Worm (Caenorhabditis elegans): ENCODE data around the gene F47B7.3.

The F47B7.3 gene

ce11 chrX:3793389-3793788 is 29.2 kb upstream of the F47B7.3 start:
- TF ChIP-seq crh-2 (tag; optimal IDR thresholded peaks at IDR 0.05) (no peak), lin-39 (tag; optimal IDR thresholded peaks at IDR 0.05) (no peak), sma-3 (GFP tag; optimal IDR thresholded peaks at IDR 0.05) (peak; percentile 37), fos-1 (tag; optimal IDR thresholded peaks at IDR 0.05) (peak; percentile 14)

- no peak for TF ChIP-seq elt-1 (tag; optimal IDR thresholded peaks at IDR 0.05)
- no peak for TF ChIP-seq sma-3 (GFP tag; optimal IDR thresholded peaks at IDR 0.05)
- TF ChIP-seq unc-55 (GFP tag; optimal IDR thresholded peaks at IDR 0.05) = no peak
- TF ChIP-seq dmd-4 (tag; optimal IDR thresholded peaks at IDR 0.05) = no peak
- TF ChIP-seq lin-39 (tag; optimal IDR thresholded peaks at IDR 0.05) = no peak
- TF ChIP-seq nhr-23 (tag; optimal IDR thresholded peaks at IDR 0.05) = no peak
- TF ChIP-seq Y55F3AM.14 (GFP tag; optimal IDR thresholded peaks at IDR 0.05) = no peak
- no peak for TF ChIP-seq nhr-77 (tag; optimal IDR thresholded peaks at IDR 0.05)
- TF ChIP-seq skn-1 (tag; optimal IDR thresholded peaks at IDR 0.05) = no peak
- TF ChIP-seq ztf-11 (tag; optimal IDR thresholded peaks at IDR 0.05) = no peak
- no peak for TF ChIP-seq F13H6.1 (tag; optimal IDR thresholded peaks at IDR 0.05)
- TF ChIP-seq mdl-1 (tag; optimal IDR thresholded peaks at IDR 0.05) = no peak
- TF ChIP-seq nhr-12 (tag; optimal IDR thresholded peaks at IDR 0.05) = no peak
- no peak for TF ChIP-seq nhr-129 (tag; optimal IDR thresholded peaks at IDR 0.05)
- TF ChIP-seq zag-1 (tag; optimal IDR thresholded peaks at IDR 0.05) = no peak
- TF ChIP-seq nhr-25 (tag; optimal IDR thresholded peaks at IDR 0.05) = no peak
- no peak for TF ChIP-seq aly-2 (tag; optimal IDR thresholded peaks at IDR 0.05)
- TF ChIP-seq ceh-82 (tag; optimal IDR thresholded peaks at IDR 0.05) = no peak
- TF ChIP-seq C34F6.9 (tag; optimal IDR thresholded peaks at IDR 0.05) = no peak
- no peak for TF ChIP-seq sma-9 (GFP tag; optimal IDR thresholded peaks at IDR 0.05)
- no peak for TF ChIP-seq sma-9 (tag; optimal IDR thresholded peaks at IDR 0.05)
Observed at ce11 chrX:3792715-3793114, 28.5 kb upstream of the F47B7.3 start, which contains the start of gene idpp-5. TSS of gene idpp-5 (minus strand) at chrX:3792815.

ce11 chrX:3791098-3791497 is 26.9 kb upstream of the F47B7.3 start:
- no peak for TF ChIP-seq nhr-6 (tag; optimal IDR thresholded peaks at IDR 0.05)
- TF ChIP-seq ceh-82 (tag; optimal IDR thresholded peaks at IDR 0.05) = no peak
- TF ChIP-seq nhr-237 (tag; optimal IDR thresholded peaks at IDR 0.05) = no peak
- no peak for TF ChIP-seq zag-1 (tag; optimal IDR thresholded peaks at IDR 0.05)
- TF ChIP-seq nhr-77 (tag; optimal IDR thresholded peaks at IDR 0.05) = no peak
- no peak for TF ChIP-seq ztf-1 (GFP tag; conservative IDR thresholded peaks at IDR 0.05)
- TF ChIP-seq elt-3 (tag; optimal IDR thresholded peaks at IDR 0.05) = no peak
- no peak for TF ChIP-seq Y55F3AM.14 (GFP tag; optimal IDR thresholded peaks at IDR 0.05)
- no peak for TF ChIP-seq peb-1 (tag; optimal IDR thresholded peaks at IDR 0.05)
- TF ChIP-seq sma-3 (GFP tag; optimal IDR thresholded peaks at IDR 0.05) = no peak
- no peak for TF ChIP-seq mdl-1 (tag; optimal IDR thresholded peaks at IDR 0.05)
- no peak for TF ChIP-seq nhr-21 (tag; optimal IDR thresholded peaks at IDR 0.05)
- TF ChIP-seq aly-2 (tag; optimal IDR thresholded peaks at IDR 0.05) = no peak
- TF ChIP-seq lsy-2 (tag; optimal IDR thresholded peaks at IDR 0.05) = no peak
- TF ChIP-seq mbf-1 (tag; optimal IDR thresholded peaks at IDR 0.05) = no peak

ce11 chrX:3788483-3788882 is 24.3 kb upstream of the F47B7.3 start:
- peak; percentile 68 for TF ChIP-seq F13H6.1 (tag; optimal IDR thresholded peaks at IDR 0.05)
- no peak for TF ChIP-seq nhr-23 (tag; optimal IDR thresholded peaks at IDR 0.05)
- TF ChIP-seq R02D3.7 (tag; optimal IDR thresholded peaks at IDR 0.05) = no peak
- TF ChIP-seq lin-39 (tag; optimal IDR thresholded peaks at IDR 0.05) = no peak
- peak; percentile 52 for TF ChIP-seq ceh-16 (tag; optimal IDR thresholded peaks at IDR 0.05)
- no peak for TF ChIP-seq mbf-1 (tag; optimal IDR thresholded peaks at IDR 0.05)
- no peak for TF ChIP-seq dmd-4 (tag; optimal IDR thresholded peaks at IDR 0.05)
- TF ChIP-seq unc-62 (GFP tag; optimal IDR thresholded peaks at IDR 0.05) = no peak
- TF ChIP-seq unc-55 (GFP tag; optimal IDR thresholded peaks at IDR 0.05) = no peak
- TF ChIP-seq nhr-77 (tag; optimal IDR thresholded peaks at IDR 0.05) = no peak
- no peak for TF ChIP-seq nhr-12 (tag; optimal IDR thresholded peaks at IDR 0.05)
- peak; percentile 67 for TF ChIP-seq nhr-21 (tag; optimal IDR thresholded peaks at IDR 0.05)
- peak in 1 of 2 experiments; percentile 13 for TF ChIP-seq mdl-1 (tag; optimal IDR thresholded peaks at IDR 0.05)
- no peak for TF ChIP-seq snpc-4 (tag; optimal IDR thresholded peaks at IDR 0.05)
- no peak for TF ChIP-seq nhr-10 (tag; optimal IDR thresholded peaks at IDR 0.05)
- TF ChIP-seq crh-2 (tag; optimal IDR thresholded peaks at IDR 0.05) = peak; percentile 74
- TF ChIP-seq nhr-11 (tag; optimal IDR thresholded peaks at IDR 0.05) = no peak
- TF ChIP-seq egl-27 (tag; optimal IDR thresholded peaks at IDR 0.05) = no peak
- TF ChIP-seq zag-1 (tag; optimal IDR thresholded peaks at IDR 0.05) = no peak
- TF ChIP-seq Y55F3AM.14 (GFP tag; optimal IDR thresholded peaks at IDR 0.05) = no peak
- no peak for TF ChIP-seq ztf-1 (GFP tag; conservative IDR thresholded peaks at IDR 0.05)
- no peak for TF ChIP-seq ztf-11 (tag; optimal IDR thresholded peaks at IDR 0.05)
- TF ChIP-seq mab-5 (tag; optimal IDR thresholded peaks at IDR 0.05) = no peak
- TF ChIP-seq peb-1 (tag; optimal IDR thresholded peaks at IDR 0.05) = no peak
- TF ChIP-seq ceh-82 (tag; optimal IDR thresholded peaks at IDR 0.05) = no peak
- no peak for TF ChIP-seq nhr-237 (tag; optimal IDR thresholded peaks at IDR 0.05)
- TF ChIP-seq gmeb-1 (tag; optimal IDR thresholded peaks at IDR 0.05) = peak; percentile 5
- TF ChIP-seq ZK546.5 (tag; optimal IDR thresholded peaks at IDR 0.05) = no peak
- TF ChIP-seq lsy-2 (tag; optimal IDR thresholded peaks at IDR 0.05) = peak in 1 of 2 experiments; percentile 68
- no peak for TF ChIP-seq alr-1 (tag; optimal IDR thresholded peaks at IDR 0.05)
- TF ChIP-seq nhr-6 (tag; optimal IDR thresholded peaks at IDR 0.05) = peak; percentile 61
- TF ChIP-seq lin-13 (GFP tag; optimal IDR thresholded peaks at IDR 0.05) = no peak
- peak; percentile 32 for TF ChIP-seq fos-1 (tag; optimal IDR thresholded peaks at IDR 0.05)
- peak; percentile 93 for TF ChIP-seq nhr-25 (tag; optimal IDR thresholded peaks at IDR 0.05)
- TF ChIP-seq sem-4 (tag; optimal IDR thresholded peaks at IDR 0.05) = peak; percentile 43
- peak; percentile 29 for TF ChIP-seq C34F6.9 (tag; optimal IDR thresholded peaks at IDR 0.05)
- no peak for TF ChIP-seq elt-1 (tag; optimal IDR thresholded peaks at IDR 0.05)
- TF ChIP-seq elt-3 (tag; optimal IDR thresholded peaks at IDR 0.05) = no peak

Measured in whole organism, L2 larva.